Fruit fly (Drosophila melanogaster) whole organism, prepupa: ENCODE measurements around the gene mRF1.
A peak's percentile ranks its signal among the peaks of the same experiment; 100 is the strongest.

ENCODE experiments used
- CG11762 ChIP-seq: fragments of 200-800 bp; sonication (Bioruptor generic); optimal IDR thresholded peaks from 3 replicates; lab custom pipeline; 2016; ENCODE audit warnings: missing biosample characterization, missing genetic modification characterization; ENCODE audit not compliant: insufficient read depth
- CG4318 ChIP-seq: fragments of 200-800 bp; sonication (Bioruptor generic); optimal IDR thresholded peaks from 3 replicates; lab custom pipeline; 2017; ENCODE audit warnings: missing biosample characterization, mild to moderate bottlenecking, missing genetic modification characterization
- CG6808 ChIP-seq: fragments of 200-800 bp; sonication (Bioruptor generic); optimal IDR thresholded peaks from 3 replicates; lab custom pipeline; 2017; ENCODE audit warnings: missing biosample characterization, missing genetic modification characterization, mild to moderate bottlenecking, moderate library complexity, missing genetic modification reagents
- Eip93F ChIP-seq: fragments of 200-800 bp; sonication (Bioruptor generic); optimal IDR thresholded peaks from 2 replicates; lab custom pipeline; 2016; ENCODE audit warnings: missing biosample characterization, mild to moderate bottlenecking, missing genetic modification characterization
- Ets21C ChIP-seq: fragments of 200-800 bp; sonication (Bioruptor generic); optimal IDR thresholded peaks from 3 replicates; lab custom pipeline; 2016; ENCODE audit warnings: missing biosample characterization, missing genetic modification characterization
- Met ChIP-seq: fragments of 200-800 bp; sonication (Bioruptor generic); optimal IDR thresholded peaks from 3 replicates; lab custom pipeline; 2016; ENCODE audit warnings: missing biosample characterization, missing genetic modification characterization
- Sox14 ChIP-seq: fragments of 200-800 bp; sonication (Bioruptor generic); optimal IDR thresholded peaks from 3 replicates; lab custom pipeline; 2016; ENCODE audit warnings: missing biosample characterization, missing genetic modification characterization
- net ChIP-seq: fragments of 200-800 bp; sonication (Bioruptor generic); optimal IDR thresholded peaks from 3 replicates; lab custom pipeline; 2016; ENCODE audit warnings: missing biosample characterization, missing genetic modification characterization

Gene mRF1

DNA sequence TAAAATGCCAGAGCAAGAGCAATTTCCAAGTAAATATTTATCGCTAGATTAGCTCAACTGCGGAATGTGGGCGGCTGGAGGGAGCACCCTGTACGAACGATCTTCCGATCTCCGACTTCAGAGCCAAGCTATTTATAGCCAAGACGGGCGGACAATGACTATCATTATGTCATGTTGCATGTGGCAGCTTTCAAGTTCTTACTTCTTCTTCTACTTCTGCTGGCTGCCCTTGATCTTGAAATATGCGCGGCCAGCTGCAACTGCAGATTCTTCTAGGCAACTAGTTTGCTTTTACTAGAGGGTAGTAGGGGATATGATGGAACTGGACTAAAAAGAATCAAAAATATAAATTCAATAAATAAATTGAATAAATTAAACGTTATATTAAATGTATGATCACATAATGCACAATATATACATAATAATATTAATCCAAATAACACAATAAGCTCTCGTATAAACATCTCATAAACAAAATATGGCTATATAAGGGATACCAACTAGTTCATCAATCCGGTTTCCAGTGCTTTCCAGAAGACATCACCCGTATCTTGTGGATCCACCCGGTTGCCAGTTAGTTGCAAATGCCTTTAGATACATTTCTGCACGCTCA, 48.4 kb downstream of the mRF1 start (continued):
- no peak for TF ChIP-seq Met
- TF ChIP-seq Eip93F (GFP tag; lab: Kevin White, UChicago), result no peak
- TF ChIP-seq net (GFP tag; lab: Kevin White, UChicago), result peak; percentile 13
- TF ChIP-seq Sox14 (GFP tag; lab: Kevin White, UChicago), result peak; percentile 25
- TF ChIP-seq CG4318, result peak; percentile 26
- TF ChIP-seq CG6808 (GFP tag; lab: Kevin White, UChicago), result peak; percentile 51
- TF ChIP-seq Ets21C (GFP tag; lab: Kevin White, UChicago), result no peak
- no peak for TF ChIP-seq CG11762 (GFP tag; lab: Kevin White, UChicago)
